Worm (Caenorhabditis elegans) whole organism, late embryonic: Measurements from ENCODE around the gene C44H9.5.

Experiments used
- ama-1 ChIP-seq: fragments of 150-350 bp; optimal IDR thresholded peaks from 2 replicates; lab custom pipeline; 2014
- ceh-48 ChIP-seq: sonication (generic microtip); optimal IDR thresholded peaks from 2 replicates; lab custom pipeline; 2016; ENCODE audit warnings: missing genetic modification characterization, inconsistent platforms, missing compliant biosample characterization
- nhr-11 ChIP-seq: fragments of 150-350 bp; optimal IDR thresholded peaks from 2 replicates; lab custom pipeline; 2014; ENCODE audit warnings: missing biosample characterization, missing genetic modification characterization
- pha-2 ChIP-seq: sonication (generic microtip); optimal IDR thresholded peaks from 2 replicates; lab custom pipeline; 2017; ENCODE audit warnings: mild to moderate bottlenecking, missing genetic modification characterization, missing compliant biosample characterization

DNA sequence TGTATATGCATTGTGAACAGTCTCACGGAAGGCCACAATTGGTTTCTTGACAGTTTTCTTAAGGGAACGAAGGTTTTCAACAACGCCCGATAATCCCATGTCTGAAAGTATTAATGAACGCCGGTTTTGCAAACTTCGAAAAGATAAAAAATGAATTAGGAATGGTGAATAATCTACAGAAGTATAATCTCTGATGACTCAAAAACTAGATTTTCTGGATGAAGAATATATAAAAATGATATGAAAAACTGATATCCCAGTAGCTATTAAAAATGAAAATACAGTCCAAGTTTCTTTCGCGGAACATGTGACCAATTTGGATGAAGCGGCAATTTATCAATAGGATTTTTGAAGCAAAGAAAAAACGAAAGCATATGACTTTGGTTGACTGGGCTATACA is 35.6 kb downstream of the C44H9.5 start, which contains the start of gene ZC443.3:
- TF ChIP-seq pha-2: no peak
- no peak for TF ChIP-seq ama-1 (lab: Kevin White, UChicago)
- no peak for TF ChIP-seq nhr-11 (tag; lab: Kevin White, UChicago)
- no peak for TF ChIP-seq ceh-48 (tag; lab: Kevin White, UChicago)
